Fruit fly (Drosophila melanogaster) whole organism, embryonic: ENCODE measurements around the gene CG10345.
A peak's percentile ranks its signal among the peaks of the same experiment; 100 is the strongest.

Source experiments
- ATbp ChIP-seq: fragments of 200-800 bp; sonication (Bioruptor generic); optimal IDR thresholded peaks from 2 replicates; lab custom pipeline; 2017; ENCODE audit warnings: missing biosample characterization, mild to moderate bottlenecking, missing genetic modification characterization, missing genetic modification reagents
- Atf3 ChIP-seq: fragments of 200-800 bp; sonication (Bioruptor generic); optimal IDR thresholded peaks from 3 replicates; lab custom pipeline; 2016; ENCODE audit warnings: missing biosample characterization, missing genetic modification characterization
- BEAF-32 ChIP-seq: fragments of 200-800 bp; sonication (Bioruptor generic); optimal IDR thresholded peaks from 3 replicates; lab custom pipeline; 2017; ENCODE audit warnings: missing biosample characterization, missing genetic modification characterization, mild to moderate bottlenecking, moderate library complexity, missing genetic modification reagents
- Bdp1 ChIP-seq: fragments of 200-800 bp; sonication (Bioruptor generic); optimal IDR thresholded peaks from 3 replicates; lab custom pipeline; 2016; ENCODE audit warnings: missing biosample characterization, missing genetic modification characterization
- CG10321 ChIP-seq: fragments of 200-800 bp; sonication (Bioruptor generic); IDR thresholded peaks from 2 replicates; pipeline ENCODE4 v1.3.6; 2022; ENCODE audit warnings: missing biosample characterization, missing genetic modification characterization
- CG11085 ChIP-seq: fragments of 200-800 bp; sonication (Bioruptor generic); IDR thresholded peaks from 2 replicates; pipeline ENCODE4 v1.3.6; 2022; ENCODE audit warnings: missing biosample characterization, missing genetic modification characterization
- CG12155 ChIP-seq: fragments of 200-800 bp; sonication (Bioruptor generic); optimal IDR thresholded peaks from 3 replicates; lab custom pipeline; 2016; ENCODE audit warnings: missing biosample characterization, missing genetic modification characterization
- CG15479 ChIP-seq: fragments of 200-800 bp; sonication (Bioruptor generic); optimal IDR thresholded peaks from 3 replicates; lab custom pipeline; 2019; ENCODE audit warnings: missing biosample characterization, mild to moderate bottlenecking, missing genetic modification characterization, moderate library complexity
- CG17385 ChIP-seq: fragments of 200-800 bp; sonication (Bioruptor generic); optimal IDR thresholded peaks from 3 replicates; lab custom pipeline; 2018; ENCODE audit warnings: missing biosample characterization, mild to moderate bottlenecking, missing genetic modification characterization
- CG17568 ChIP-seq: fragments of 200-800 bp; sonication (Bioruptor generic); optimal IDR thresholded peaks from 2 replicates; lab custom pipeline; 2018; ENCODE audit warnings: missing biosample characterization, mild to moderate bottlenecking, missing genetic modification characterization, moderate library complexity
- CG18619 ChIP-seq: fragments of 200-800 bp; sonication (Bioruptor generic); optimal IDR thresholded peaks from 3 replicates; lab custom pipeline; 2017; ENCODE audit warnings: missing biosample characterization, mild to moderate bottlenecking, missing genetic modification characterization
- CG2116 ChIP-seq: fragments of 200-800 bp; sonication (Bioruptor generic); optimal IDR thresholded peaks from 3 replicates; lab custom pipeline; 2018; ENCODE audit warnings: missing biosample characterization, mild to moderate bottlenecking, missing genetic modification characterization
- CG2120 ChIP-seq: fragments of 200-800 bp; sonication (Bioruptor generic); optimal IDR thresholded peaks from 3 replicates; lab custom pipeline; 2016; ENCODE audit warnings: missing biosample characterization, missing genetic modification characterization
- CG2678 ChIP-seq: fragments of 200-800 bp; sonication (Bioruptor generic); optimal IDR thresholded peaks from 3 replicates; lab custom pipeline; 2019; ENCODE audit warnings: missing biosample characterization, mild to moderate bottlenecking, missing genetic modification characterization, moderate library complexity
- CG2875 ChIP-seq: fragments of 200-800 bp; sonication (Bioruptor generic); optimal IDR thresholded peaks from 2 replicates; lab custom pipeline; 2017; ENCODE audit warnings: missing biosample characterization, mild to moderate bottlenecking, missing genetic modification characterization, missing genetic modification reagents
- CG4730 ChIP-seq: fragments of 200-800 bp; sonication (Bioruptor generic); IDR thresholded peaks from 2 replicates; pipeline ENCODE4 v1.3.6; 2022; ENCODE audit warnings: missing biosample characterization, missing genetic modification characterization
- CG6813 ChIP-seq: fragments of 200-800 bp; sonication (Bioruptor generic); optimal IDR thresholded peaks from 2 replicates; lab custom pipeline; 2017; ENCODE audit warnings: missing biosample characterization, missing genetic modification characterization, mild to moderate bottlenecking, moderate library complexity, missing genetic modification reagents
- CG8478 ChIP-seq: fragments of >200 bp; optimal IDR thresholded peaks from 2 replicates; lab custom pipeline; 2018
- CG8924 ChIP-seq: fragments of 200-800 bp; optimal IDR thresholded peaks from 3 replicates; lab custom pipeline; 2019; ENCODE audit warnings: missing biosample characterization, mild to moderate bottlenecking, missing genetic modification characterization, moderate library complexity
- CG9215 ChIP-seq: fragments of 200-800 bp; sonication (Bioruptor generic); IDR thresholded peaks from 2 replicates; pipeline ENCODE4 v1.3.6; 2022; ENCODE audit warnings: missing biosample characterization, missing genetic modification characterization
- CTCF ChIP-seq: fragments of 200-800 bp; sonication (Bioruptor generic); optimal IDR thresholded peaks from 2 replicates; lab custom pipeline; 2017; ENCODE audit warnings: missing biosample characterization, mild to moderate bottlenecking, missing genetic modification characterization, moderate library complexity
- D ChIP-seq, 2 experiments: fragments of 200-800 bp in 1 of 2; fragments of >200 bp in 1 of 2; sonication (Bioruptor generic) in 1 of 2; optimal IDR thresholded peaks; 2 replicates in 1 of 2; 3 replicates in 1 of 2; lab custom pipeline; 2017; ENCODE audit warnings: mild to moderate bottlenecking in 1 of 2, missing biosample characterization in 1 of 2, missing genetic modification characterization in 1 of 2, missing genetic modification reagents in 1 of 2
- Doc2 ChIP-seq: fragments of 200-800 bp; sonication (Bioruptor generic); IDR thresholded peaks from 2 replicates; pipeline ENCODE4 v1.3.6; 2022; ENCODE audit warnings: missing biosample characterization, missing genetic modification characterization
- Doc3 ChIP-seq: fragments of 200-800 bp; sonication (Bioruptor generic); IDR thresholded peaks from 3 replicates; pipeline ENCODE4 v1.3.6; 2022; ENCODE audit warnings: missing biosample characterization, missing genetic modification characterization; ENCODE audit not compliant: partially characterized antibody
- E2f2 ChIP-seq: fragments of 200-800 bp; sonication (Bioruptor generic); IDR thresholded peaks from 2 replicates; pipeline ENCODE4 v1.3.6; 2022; ENCODE audit warnings: missing biosample characterization, missing genetic modification characterization
- Eip74EF ChIP-seq, 2 experiments: fragments of 200-800 bp in 1 of 2; fragments of >200 bp in 1 of 2; sonication (Bioruptor generic) in 1 of 2; optimal IDR thresholded peaks; 2 replicates each; lab custom pipeline; 2017 to 2019; ENCODE audit warnings: missing biosample characterization in 2 of 2, missing genetic modification characterization in 2 of 2, mild to moderate bottlenecking in 1 of 2, moderate library complexity in 1 of 2
- H15 ChIP-seq: fragments of 200-800 bp; sonication (Bioruptor generic); IDR thresholded peaks from 3 replicates; pipeline ENCODE4 v1.3.6; 2022; ENCODE audit warnings: missing biosample characterization, missing genetic modification characterization
- H2.0 ChIP-seq: fragments of 200-800 bp; sonication (Bioruptor generic); IDR thresholded peaks from 2 replicates; pipeline ENCODE4 v1.3.6; 2022; ENCODE audit warnings: missing biosample characterization, missing genetic modification characterization
- NC2β ChIP-seq: fragments of 200-800 bp; sonication (Bioruptor generic); optimal IDR thresholded peaks from 2 replicates; lab custom pipeline; 2016; ENCODE audit warnings: missing biosample characterization, missing genetic modification characterization
- Usf ChIP-seq: fragments of 200-800 bp; sonication (Bioruptor generic); optimal IDR thresholded peaks from 2 replicates; lab custom pipeline; 2017; ENCODE audit warnings: missing genotype, missing biosample characterization, missing genetic modification characterization
- ato ChIP-seq: fragments of 200-800 bp; sonication (Bioruptor generic); IDR thresholded peaks from 2 replicates; pipeline ENCODE4 v1.3.6; 2022; ENCODE audit warnings: missing biosample characterization, missing genetic modification characterization; ENCODE audit not compliant: partially characterized antibody
- bcd ChIP-seq: fragments of 200-800 bp; sonication (Bioruptor generic); optimal IDR thresholded peaks from 2 replicates; lab custom pipeline; 2017; ENCODE audit warnings: missing biosample characterization, mild to moderate bottlenecking, missing genetic modification characterization
- cad ChIP-seq: fragments of >200 bp; optimal IDR thresholded peaks from 2 replicates; lab custom pipeline; 2017; ENCODE audit warnings: missing biosample characterization, missing genetic modification characterization
- dmrt11E ChIP-seq: fragments of 200-800 bp; sonication (Bioruptor generic); optimal IDR thresholded peaks from 3 replicates; lab custom pipeline; 2018; ENCODE audit warnings: missing biosample characterization, mild to moderate bottlenecking, missing genetic modification characterization, moderate library complexity
- fru ChIP-seq: fragments of >200 bp; optimal IDR thresholded peaks from 2 replicates; lab custom pipeline; 2017
- fu2 ChIP-seq: fragments of 200-800 bp; sonication (Bioruptor generic); optimal IDR thresholded peaks from 2 replicates; lab custom pipeline; 2016; ENCODE audit warnings: missing biosample characterization, missing genetic modification characterization
- ham ChIP-seq: fragments of 200-800 bp; sonication (Bioruptor generic); IDR thresholded peaks from 2 replicates; pipeline ENCODE4 v1.3.6; 2022; ENCODE audit warnings: missing biosample characterization, missing genetic modification characterization
- jing ChIP-seq: fragments of 200-800 bp; sonication (Bioruptor generic); optimal IDR thresholded peaks from 2 replicates; lab custom pipeline; 2018; ENCODE audit warnings: missing biosample characterization, mild to moderate bottlenecking, missing genetic modification characterization
- maf-S ChIP-seq: fragments of 200-800 bp; sonication (Bioruptor generic); optimal IDR thresholded peaks from 2 replicates; lab custom pipeline; 2016; ENCODE audit warnings: missing biosample characterization, missing genetic modification characterization
- nmo ChIP-seq: fragments of 200-800 bp; sonication (Bioruptor generic); optimal IDR thresholded peaks from 2 replicates; lab custom pipeline; 2018; ENCODE audit warnings: missing biosample characterization, mild to moderate bottlenecking, missing genetic modification characterization, moderate library complexity
- oc ChIP-seq: fragments of 200-800 bp; sonication (Bioruptor generic); optimal IDR thresholded peaks from 2 replicates; lab custom pipeline; 2018; ENCODE audit warnings: missing biosample characterization, mild to moderate bottlenecking, missing genetic modification characterization, moderate library complexity
- pho ChIP-seq: fragments of 200-800 bp; sonication (Bioruptor generic); optimal IDR thresholded peaks from 2 replicates; lab custom pipeline; 2016; ENCODE audit warnings: missing biosample characterization, missing genetic modification characterization
- repo ChIP-seq: fragments of 200-800 bp; sonication (Bioruptor generic); optimal IDR thresholded peaks from 2 replicates; lab custom pipeline; 2016; ENCODE audit warnings: missing biosample characterization, missing genetic modification characterization
- salm ChIP-seq: fragments of 200-800 bp; sonication (Bioruptor generic); optimal IDR thresholded peaks from 2 replicates; lab custom pipeline; 2018; ENCODE audit warnings: missing biosample characterization, mild to moderate bottlenecking, missing genetic modification characterization
- slp2 ChIP-seq: fragments of 200-800 bp; sonication (Bioruptor generic); optimal IDR thresholded peaks from 2 replicates; lab custom pipeline; 2016; ENCODE audit warnings: missing biosample characterization, missing genetic modification characterization
- stc ChIP-seq: fragments of 200-800 bp; sonication (Bioruptor generic); IDR thresholded peaks from 2 replicates; pipeline ENCODE4 v1.3.6; 2022; ENCODE audit warnings: missing biosample characterization, missing genetic modification characterization
- tll ChIP-seq, 2 experiments: fragments of 200-800 bp in 1 of 2; fragments of >200 bp in 1 of 2; sonication (Bioruptor generic) in 1 of 2; optimal IDR thresholded peaks; 2 replicates each; lab custom pipeline; 2017 to 2019; ENCODE audit warnings: missing biosample characterization in 2 of 2, missing genetic modification characterization in 2 of 2, mild to moderate bottlenecking in 1 of 2, moderate library complexity in 1 of 2
- twi ChIP-seq: fragments of 200-800 bp; optimal IDR thresholded peaks from 2 replicates; lab custom pipeline; 2019; ENCODE audit warnings: missing biosample characterization, mild to moderate bottlenecking, missing genetic modification characterization, moderate library complexity
- wdn ChIP-seq: fragments of 200-800 bp; sonication (Bioruptor generic); IDR thresholded peaks from 2 replicates; pipeline ENCODE4 v1.3.6; 2022; ENCODE audit warnings: missing biosample characterization, missing genetic modification characterization
- zen2 ChIP-seq: fragments of 200-800 bp; sonication (Bioruptor generic); IDR thresholded peaks from 3 replicates; pipeline ENCODE4 v1.3.6; 2022; ENCODE audit warnings: missing biosample characterization, missing genetic modification characterization; ENCODE audit not compliant: partially characterized antibody

Gene CG10345

DNA sequence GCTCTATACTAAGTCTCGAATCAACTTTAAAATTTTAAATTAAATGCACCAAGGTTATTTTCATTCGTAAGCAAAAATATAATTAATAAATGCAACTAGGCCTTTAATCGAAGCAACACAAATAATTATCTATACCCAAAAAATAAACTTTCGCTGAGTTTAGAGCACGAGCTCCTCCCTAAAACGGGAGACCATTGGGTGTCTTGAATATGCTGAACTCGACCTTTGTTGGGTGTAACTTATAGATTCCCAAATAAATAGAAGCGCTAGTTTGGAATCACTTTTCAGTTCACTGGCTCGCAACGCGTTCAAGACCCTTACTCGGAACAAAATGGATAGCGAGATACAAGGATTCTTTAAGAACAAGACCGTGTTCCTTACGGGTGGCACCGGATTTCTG, 13.0 kb upstream of the CG10345 start, which contains the start of gene CG17560:
TSS of gene CG17560 (plus strand) at position 301 of the 400 bp plus-strand sequence.
- TF ChIP-seq CG2678 (tag; lab: Kevin White, UChicago) (no peak), ato (GFP tag; lab: Robert Waterston, UW) (no peak), D (optimal IDR thresholded peaks at IDR 0.05; lab: Kevin White, UChicago) (no peak), D (GFP tag; optimal IDR thresholded peaks at IDR 0.05; lab: Kevin White, UChicago) (no peak), CG18619 (no peak), bcd (GFP tag; lab: Kevin White, UChicago) (no peak), CG15479 (GFP tag; lab: Kevin White, UChicago) (no peak), fu2 (GFP tag; lab: Kevin White, UChicago) (no peak), Doc3 (0 out of 3 replicates have a peak, but pooled peaks have one; percentile 23), CG11085 (GFP tag; lab: Robert Waterston, UW) (no peak), BEAF-32 (peak; percentile 3), CTCF (GFP tag; lab: Kevin White, UChicago) (no peak)

DNA sequence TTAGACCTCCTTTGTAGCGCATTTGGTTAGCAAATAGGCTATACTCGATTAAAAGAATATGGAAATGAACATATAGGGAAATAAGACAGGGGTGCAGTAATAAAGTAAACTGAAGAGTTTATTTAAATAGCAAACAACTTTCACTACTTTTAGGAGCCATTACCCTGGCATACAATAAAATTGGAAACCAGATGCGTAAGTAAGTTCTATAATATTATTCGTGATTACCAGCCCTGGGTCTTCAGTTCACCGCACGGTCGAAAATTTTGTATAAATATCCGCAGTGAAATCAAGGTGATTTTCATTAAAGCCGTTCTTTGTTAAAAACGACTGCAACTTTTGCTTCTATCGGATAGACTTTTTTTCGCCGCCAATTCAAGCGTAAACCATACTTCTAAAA, 10.3 kb upstream of the CG10345 start, which contains the start of gene CG17562:
TSS of gene CG17562 (plus strand) at position 301 of the 400 bp plus-strand sequence.
- TF ChIP-seq tll (GFP tag; optimal IDR thresholded peaks at IDR 0.05; lab: Kevin White, UChicago): no peak
- TF ChIP-seq maf-S: no peak
- TF ChIP-seq CG6813 (GFP tag; lab: Kevin White, UChicago): no peak
- TF ChIP-seq CG8478 (lab: Kevin White, UChicago): no peak
- no peak for TF ChIP-seq CG12155 (GFP tag; lab: Kevin White, UChicago)
- TF ChIP-seq Bdp1 (GFP tag; lab: Kevin White, UChicago): no peak
- no peak for TF ChIP-seq CG9215 (GFP tag; lab: Robert Waterston, UW)
- TF ChIP-seq ATbp: no peak
- TF ChIP-seq CG8924 (tag; lab: Kevin White, UChicago): no peak
- no peak for TF ChIP-seq H15
- TF ChIP-seq CG17568 (GFP tag; lab: Kevin White, UChicago): no peak
- no peak for TF ChIP-seq BEAF-32
- no peak for TF ChIP-seq Doc2 (GFP tag; lab: Robert Waterston, UW)
- no peak for TF ChIP-seq zen2 (GFP tag; lab: Robert Waterston, UW)
- TF ChIP-seq, all 482 proteins: peak for 0

DNA sequence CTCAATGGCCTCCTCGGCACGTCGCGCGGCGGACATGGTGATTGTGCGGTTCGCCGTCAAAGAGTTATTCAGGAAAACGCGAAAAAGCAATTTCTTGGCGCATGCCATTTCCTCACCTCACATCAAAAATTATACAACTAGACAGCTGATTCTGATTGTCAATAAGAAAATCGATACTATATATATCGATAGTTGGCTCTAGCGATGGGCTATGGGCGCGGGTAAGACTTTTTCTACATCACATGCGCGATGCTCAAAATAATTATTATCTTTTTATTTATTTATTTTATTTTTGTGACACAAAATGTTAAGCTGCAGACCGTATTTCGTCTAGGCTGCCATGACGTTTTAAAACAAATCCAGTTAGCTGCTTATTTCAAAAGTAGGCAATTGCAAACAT, 9.6 kb upstream of the CG10345 start, which contains the start of gene CG10340:
TSS of gene CG10340 (minus strand) at position 151 of the 400 bp plus-strand sequence.
- TF ChIP-seq CG10321 (GFP tag; lab: Robert Waterston, UW) (no peak), CG17385 (no peak), repo (GFP tag; lab: Kevin White, UChicago) (no peak), slp2 (GFP tag; lab: Kevin White, UChicago) (no peak), salm (no peak), H15 (no peak), jing (GFP tag; lab: Kevin White, UChicago) (no peak), CG4730 (GFP tag; lab: Robert Waterston, UW) (no peak), ham (no peak), CG2875 (GFP tag; lab: Kevin White, UChicago) (no peak), pho (GFP tag; lab: Kevin White, UChicago) (no peak), E2f2 (GFP tag; lab: Robert Waterston, UW) (peak; percentile 87), Eip74EF (GFP tag; optimal IDR thresholded peaks at IDR 0.05; lab: Kevin White, UChicago) (no peak), stc (no peak), dmrt11E (tag; lab: Kevin White, UChicago) (no peak), CG2120 (GFP tag; lab: Kevin White, UChicago) (no peak), Atf3 (no peak), nmo (peak; percentile 49), fru (lab: Kevin White, UChicago) (no peak), oc (tag; lab: Kevin White, UChicago) (no peak), H2.0 (GFP tag; lab: Robert Waterston, UW) (no peak), wdn (GFP tag; lab: Robert Waterston, UW) (no peak), Usf (GFP tag; lab: Kevin White, UChicago) (no peak), cad (GFP tag; lab: Kevin White, UChicago) (no peak), NC2β (no peak), CG2116 (peak; percentile 60), twi (tag; lab: Kevin White, UChicago) (no peak)
